Worm (Caenorhabditis elegans): Measurements from ENCODE around the gene pqn-54.

pqn-54 gene

ce11 chrV:1447724-1448123 lies 17.1 kb upstream of the pqn-54 start, which contains the start of gene cnc-3:
Gene cnc-3 (plus strand): TSS chrV:1448004.
- no peak for TF ChIP-seq unc-62 (GFP tag; optimal IDR thresholded peaks at IDR 0.05)

- TF ChIP-seq unc-62 (GFP tag; optimal IDR thresholded peaks at IDR 0.05), result no peak
Observed at ce11 chrV:1450160-1450559, 14.6 kb upstream of the pqn-54 start, which contains the start of gene cnc-2. Gene cnc-2 (minus strand): TSS chrV:1450183.

- TF ChIP-seq unc-62 (GFP tag; optimal IDR thresholded peaks at IDR 0.05), result no peak
Observed at ce11 chrV:1451334-1451733, 13.5 kb upstream of the pqn-54 start, which contains the start of gene srj-23. Gene srj-23 (plus strand): TSS chrV:1451634.

ce11 chrV:1454762-1455161 lies 10.0 kb upstream of the pqn-54 start, which contains the start of gene chil-14:
Gene chil-14 (plus strand): TSS chrV:1455062.
- TF ChIP-seq unc-62 (GFP tag; optimal IDR thresholded peaks at IDR 0.05), result no peak

- TF ChIP-seq unc-62 (GFP tag; optimal IDR thresholded peaks at IDR 0.05), result no peak
Observed at ce11 chrV:1455280-1455679, 9.5 kb upstream of the pqn-54 start.

ce11 chrV:1456614-1457013 lies 8.2 kb upstream of the pqn-54 start:
- no peak for TF ChIP-seq unc-62 (GFP tag; optimal IDR thresholded peaks at IDR 0.05)

ce11 chrV:1459374-1459926 lies 5.3 kb upstream of the pqn-54 start:
- TF ChIP-seq unc-62 (GFP tag; optimal IDR thresholded peaks at IDR 0.05), result no peak

ce11 chrV:1460069-1460468 lies 4.7 kb upstream of the pqn-54 start, which contains the start of gene hacd-1:
Gene hacd-1 (plus strand): TSS chrV:1460369.
- no peak for TF ChIP-seq unc-62 (GFP tag; optimal IDR thresholded peaks at IDR 0.05)

- TF ChIP-seq unc-62 (GFP tag; optimal IDR thresholded peaks at IDR 0.05), result no peak
Observed at ce11 chrV:1465932-1466331, 1.1 kb downstream of the pqn-54 start.

- TF ChIP-seq unc-62 (GFP tag; optimal IDR thresholded peaks at IDR 0.05), result no peak
Observed at ce11 chrV:1466949-1467348, 2.2 kb downstream of the pqn-54 start.

- no peak for TF ChIP-seq unc-62 (GFP tag; optimal IDR thresholded peaks at IDR 0.05)
Observed at ce11 chrV:1467444-1467843, 2.7 kb downstream of the pqn-54 start, which contains the start of gene gid-8. Gene gid-8 (plus strand): TSS chrV:1467744.

- TF ChIP-seq unc-62 (GFP tag; optimal IDR thresholded peaks at IDR 0.05), result no peak
Observed at ce11 chrV:1468905-1469304, 4.1 kb downstream of the pqn-54 start.

ce11 chrV:1471078-1471969 lies 6.5 kb downstream of the pqn-54 start:
- TF ChIP-seq unc-62 (GFP tag; optimal IDR thresholded peaks at IDR 0.05), result no peak

- no peak for TF ChIP-seq unc-62 (GFP tag; optimal IDR thresholded peaks at IDR 0.05)
Observed at ce11 chrV:1471977-1472376, 7.2 kb downstream of the pqn-54 start.

- no peak for TF ChIP-seq unc-62 (GFP tag; optimal IDR thresholded peaks at IDR 0.05)
Observed at ce11 chrV:1472569-1472968, 7.8 kb downstream of the pqn-54 start.

ce11 chrV:1474486-1475125 lies 9.8 kb downstream of the pqn-54 start, which contains the start of the genes F53E2.2 and unc-60:
Gene F53E2.2 (plus strand): TSS chrV:1475086.
Gene unc-60 (plus strand): TSS chrV:1475086.
- TF ChIP-seq unc-62 (GFP tag; optimal IDR thresholded peaks at IDR 0.05), result no peak
